Fruit fly (Drosophila melanogaster) whole organism: ENCODE results near the gene CG3386.

ENCODE experiments used
- CG8478 ChIP-seq: fragments of >200 bp; optimal IDR thresholded peaks from 2 replicates; lab custom pipeline; 2018; ENCODE audit warnings: inconsistent platforms
- Dll ChIP-seq: fragments of >200 bp; optimal IDR thresholded peaks from 2 replicates; lab custom pipeline; 2017
- EcR ChIP-seq, 2 experiments: fragments of >200 bp; optimal IDR thresholded peaks; 2 replicates each; lab custom pipeline; 2017; ENCODE audit warnings: missing biosample characterization in 2 of 2, missing genetic modification characterization in 2 of 2, missing genetic modification reagents in 2 of 2
- pan ChIP-seq: fragments of >200 bp; optimal IDR thresholded peaks from 2 replicates; lab custom pipeline; 2017
- psq ChIP-seq: fragments of >200 bp; optimal IDR thresholded peaks from 2 replicates; lab custom pipeline; 2017
- usp ChIP-seq: fragments of >200 bp; optimal IDR thresholded peaks from 2 replicates; lab custom pipeline; 2017; ENCODE audit warnings: missing biosample characterization, missing genetic modification characterization, mixed read lengths

CG3386 gene

DNA sequence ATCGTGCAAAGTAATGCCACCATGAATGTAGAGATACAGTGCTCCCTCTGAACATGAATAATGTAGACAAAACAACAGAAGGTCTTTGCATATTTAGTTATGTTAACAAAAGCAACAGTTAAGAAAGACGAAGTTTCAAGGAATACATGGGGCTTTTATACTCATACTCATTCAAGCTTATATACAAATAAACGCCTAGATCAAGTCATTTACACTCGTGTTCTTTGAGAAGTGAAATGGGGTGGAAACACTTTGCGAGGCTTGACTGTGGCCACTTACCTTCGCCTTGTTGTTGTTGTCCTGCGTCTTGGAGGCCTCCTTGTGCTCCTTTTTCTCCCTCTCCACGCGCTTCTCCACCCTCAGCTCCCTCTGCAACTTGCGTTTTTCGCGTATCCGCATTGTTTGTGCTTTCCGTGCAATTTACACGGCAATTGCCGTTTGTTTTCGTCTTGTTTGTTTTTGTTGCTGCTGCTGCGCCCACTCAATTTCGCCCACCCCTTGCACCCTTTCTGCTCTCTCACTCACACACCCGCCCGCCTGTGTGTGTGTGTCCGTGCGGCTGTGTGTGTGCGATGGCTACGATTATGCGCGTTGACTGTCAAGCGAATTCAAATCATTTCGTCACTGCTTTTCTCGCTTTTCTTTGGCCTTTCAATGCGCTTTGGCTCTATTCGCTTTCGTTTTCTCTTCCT lies 2.6 kb upstream of the CG3386 start:
- TF ChIP-seq psq (lab: Kevin White, UChicago) (no peak), EcR (GFP tag; optimal IDR thresholded peaks at IDR 0.05; lab: Kevin White, UChicago) (no peak), Dll (lab: Kevin White, UChicago) (no peak), pan (no peak), usp (no peak), CG8478 (lab: Kevin White, UChicago) (no peak)

DNA sequence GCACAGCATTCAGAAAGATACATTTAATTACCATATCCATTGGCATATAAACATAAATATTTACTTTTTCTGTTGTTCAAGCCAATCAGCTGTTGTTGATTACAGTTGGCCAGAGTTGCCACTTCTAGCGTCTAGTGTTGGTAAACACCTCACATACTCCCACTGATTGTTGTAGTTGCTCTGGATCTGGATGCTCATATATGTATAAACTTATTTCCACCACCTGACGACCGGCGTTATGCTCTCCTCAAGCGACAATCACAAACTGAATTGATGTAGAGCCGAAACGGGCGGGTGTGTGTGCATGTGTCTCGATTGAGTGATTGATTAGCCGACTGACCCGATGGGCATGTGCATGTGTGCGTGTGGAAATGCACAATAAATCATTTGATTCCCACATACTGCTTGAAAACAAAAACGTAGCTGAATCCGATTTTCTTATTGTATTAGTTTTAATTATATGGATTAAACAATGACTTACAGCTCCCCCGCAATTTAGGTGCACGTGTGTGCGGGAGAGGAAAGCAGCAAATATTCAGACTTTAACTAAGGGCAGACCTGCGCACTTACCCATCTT lies 389 bp downstream of the CG3386 start:
- TF ChIP-seq usp (no peak), CG8478 (lab: Kevin White, UChicago) (no peak), psq (lab: Kevin White, UChicago) (no peak), Dll (lab: Kevin White, UChicago) (no peak), pan (no peak), EcR (GFP tag; optimal IDR thresholded peaks at IDR 0.05; lab: Kevin White, UChicago) (no peak)

DNA sequence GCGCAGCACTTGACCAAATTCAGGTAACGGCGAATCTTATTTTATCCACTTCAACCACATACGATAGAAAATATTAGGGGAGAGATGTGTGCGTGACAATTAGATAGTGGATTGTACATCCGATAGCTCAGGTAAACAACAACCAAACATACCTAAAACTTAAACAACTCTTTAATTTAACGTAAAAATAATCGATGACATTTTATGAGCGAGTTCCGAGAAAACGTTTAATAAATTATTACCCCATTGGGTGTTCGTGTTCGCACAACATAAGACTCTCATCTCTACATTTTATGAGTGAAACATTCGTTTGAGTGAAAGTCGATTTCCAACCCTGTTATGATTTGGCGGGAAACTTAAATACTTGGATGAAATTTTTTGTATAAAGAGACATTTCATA lies 2.0 kb downstream of the CG3386 start, which contains the start of gene CG17129:
Gene CG17129, minus strand, starts transcription at position 69 of the 400 bp plus-strand sequence.
- no peak for TF ChIP-seq pan
- TF ChIP-seq psq (lab: Kevin White, UChicago): no peak
- no peak for TF ChIP-seq EcR (GFP tag; optimal IDR thresholded peaks at IDR 0.05; lab: Kevin White, UChicago)
- no peak for TF ChIP-seq CG8478 (lab: Kevin White, UChicago)
- TF ChIP-seq Dll (lab: Kevin White, UChicago): no peak
- TF ChIP-seq usp: no peak

DNA sequence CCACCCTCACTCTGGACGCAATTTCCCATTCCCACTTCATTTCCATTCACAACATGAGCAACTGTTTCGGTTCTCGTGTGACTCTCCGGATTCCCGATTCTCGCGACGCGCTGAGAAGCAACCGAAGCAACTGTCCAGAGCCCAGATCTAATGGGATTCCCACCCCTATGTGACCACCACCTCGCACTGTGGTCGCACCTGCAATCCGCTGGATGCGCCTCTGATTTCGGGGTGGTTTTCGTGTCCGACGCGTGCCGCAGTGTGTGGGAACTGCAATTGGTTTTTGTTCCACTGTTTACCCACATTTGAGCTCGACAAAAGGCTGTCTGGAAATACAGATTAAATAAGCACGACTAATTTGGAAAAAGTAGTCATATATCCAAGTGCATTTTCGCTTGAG lies 6.4 kb downstream of the CG3386 start:
- TF ChIP-seq psq (lab: Kevin White, UChicago) (no peak), CG8478 (lab: Kevin White, UChicago) (no peak), Dll (lab: Kevin White, UChicago) (no peak), pan (no peak), EcR (GFP tag; optimal IDR thresholded peaks at IDR 0.05; lab: Kevin White, UChicago) (no peak), usp (no peak)

DNA sequence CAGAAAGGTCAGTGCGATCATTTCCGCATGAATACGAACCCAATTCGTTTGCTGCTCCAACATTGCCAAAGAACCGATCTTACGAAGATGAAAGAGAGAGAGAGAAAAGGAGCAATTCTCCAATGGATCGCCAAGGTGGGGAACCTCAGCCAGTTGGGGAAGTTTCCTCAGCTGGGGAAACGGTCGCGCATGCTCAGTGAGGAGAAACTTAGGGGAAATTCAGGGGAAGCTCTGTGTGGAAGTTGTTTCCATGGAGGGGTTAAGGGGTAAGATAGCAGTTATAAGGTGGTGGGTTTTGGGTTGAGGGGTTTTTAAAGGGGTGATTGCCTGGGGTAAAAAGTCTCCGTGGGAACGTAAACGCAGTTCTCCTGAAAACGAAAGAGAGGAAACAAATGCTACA lies 8.9 kb downstream of the CG3386 start:
- TF ChIP-seq EcR (GFP tag; optimal IDR thresholded peaks at IDR 0.05; lab: Kevin White, UChicago) (no peak), pan (no peak), Dll (lab: Kevin White, UChicago) (no peak), CG8478 (lab: Kevin White, UChicago) (no peak), psq (lab: Kevin White, UChicago) (no peak), usp (no peak)

DNA sequence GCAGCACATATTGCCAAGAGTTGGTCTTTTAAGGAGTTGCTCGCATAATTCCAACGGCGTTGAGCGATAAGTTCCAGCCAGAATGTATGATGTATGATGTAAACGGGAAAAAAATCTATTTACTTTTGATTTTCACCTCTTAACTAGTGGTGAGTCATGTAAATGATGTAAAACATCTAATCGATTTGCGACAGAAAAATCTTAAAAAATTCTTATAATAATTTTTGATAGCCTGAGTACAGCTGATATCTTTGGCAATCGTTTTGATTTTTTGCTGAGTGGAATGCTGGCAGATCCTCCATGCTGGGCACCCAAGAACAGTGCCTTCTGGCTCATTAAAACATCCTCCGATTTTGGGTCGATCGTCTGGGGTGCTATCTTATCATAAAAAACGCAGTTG lies 15.7 kb downstream of the CG3386 start:
- TF ChIP-seq psq (lab: Kevin White, UChicago) (no peak), pan (no peak), EcR (GFP tag; optimal IDR thresholded peaks at IDR 0.05; lab: Kevin White, UChicago) (no peak), usp (no peak), CG8478 (lab: Kevin White, UChicago) (no peak), Dll (lab: Kevin White, UChicago) (no peak)

DNA sequence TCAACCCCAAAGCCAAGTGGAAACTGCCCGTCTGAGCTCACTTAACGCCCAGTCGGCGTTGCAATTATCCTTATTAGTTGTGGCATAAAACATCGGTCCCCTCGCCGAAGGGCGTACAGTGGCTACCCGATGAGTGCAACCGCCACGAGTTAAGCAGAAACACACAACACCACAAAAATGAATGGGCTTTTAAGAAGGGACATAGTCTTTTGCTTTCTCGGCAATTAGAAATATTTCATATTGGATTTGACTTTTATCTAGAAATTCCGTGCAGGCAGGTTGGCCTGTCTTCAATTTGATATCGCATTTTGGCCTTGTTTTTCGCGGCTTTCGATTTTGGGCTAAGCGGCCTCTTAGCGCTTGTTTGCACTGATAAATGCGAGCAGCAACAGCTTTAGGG lies 18.4 kb downstream of the CG3386 start:
- TF ChIP-seq CG8478 (lab: Kevin White, UChicago): no peak
- TF ChIP-seq usp: no peak
- TF ChIP-seq Dll (lab: Kevin White, UChicago): no peak
- TF ChIP-seq pan: no peak
- TF ChIP-seq psq (lab: Kevin White, UChicago): no peak
- no peak for TF ChIP-seq EcR (GFP tag; optimal IDR thresholded peaks at IDR 0.05; lab: Kevin White, UChicago)

DNA sequence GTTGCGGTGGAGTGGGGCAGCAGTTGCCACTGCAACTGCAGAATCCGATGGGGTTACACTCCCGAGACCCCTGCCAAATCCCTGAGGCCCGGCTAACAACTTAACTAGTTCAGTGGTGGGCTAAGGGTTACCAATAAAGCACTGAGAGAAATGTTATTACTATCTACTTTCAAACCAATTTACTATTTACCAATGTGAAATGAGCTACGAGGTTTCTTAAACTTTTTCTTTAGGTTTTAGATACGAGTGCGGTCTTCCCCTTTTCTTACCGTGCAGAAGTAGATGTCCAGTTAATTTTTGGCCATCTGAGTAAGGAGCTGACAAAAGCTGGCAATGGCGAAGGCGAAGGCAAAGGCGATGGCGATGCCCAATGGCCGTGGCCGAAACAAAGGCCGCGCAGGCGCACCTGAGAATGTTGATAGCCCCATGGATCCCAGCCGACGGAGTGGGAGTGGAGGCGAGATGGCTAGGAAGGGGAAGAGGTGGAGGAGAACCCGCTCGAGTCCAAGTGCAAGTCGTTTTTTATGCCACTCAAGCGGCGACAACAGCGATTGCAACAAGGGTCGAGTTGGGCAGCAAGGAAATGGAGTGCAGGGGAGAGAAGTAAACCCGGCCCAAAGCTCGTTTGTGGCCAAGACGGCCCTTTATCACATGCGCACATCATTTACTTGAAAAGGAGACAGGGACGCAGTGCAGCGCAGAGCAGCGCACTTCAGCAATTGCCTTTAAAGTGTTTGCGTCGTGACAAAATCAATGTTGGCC lies 21.8 kb downstream of the CG3386 start:
- no peak for TF ChIP-seq psq (lab: Kevin White, UChicago)
- no peak for TF ChIP-seq Dll (lab: Kevin White, UChicago)
- no peak for TF ChIP-seq pan
- TF ChIP-seq CG8478 (lab: Kevin White, UChicago): no peak
- no peak for TF ChIP-seq usp
- no peak for TF ChIP-seq EcR (GFP tag; optimal IDR thresholded peaks at IDR 0.05; lab: Kevin White, UChicago)

DNA sequence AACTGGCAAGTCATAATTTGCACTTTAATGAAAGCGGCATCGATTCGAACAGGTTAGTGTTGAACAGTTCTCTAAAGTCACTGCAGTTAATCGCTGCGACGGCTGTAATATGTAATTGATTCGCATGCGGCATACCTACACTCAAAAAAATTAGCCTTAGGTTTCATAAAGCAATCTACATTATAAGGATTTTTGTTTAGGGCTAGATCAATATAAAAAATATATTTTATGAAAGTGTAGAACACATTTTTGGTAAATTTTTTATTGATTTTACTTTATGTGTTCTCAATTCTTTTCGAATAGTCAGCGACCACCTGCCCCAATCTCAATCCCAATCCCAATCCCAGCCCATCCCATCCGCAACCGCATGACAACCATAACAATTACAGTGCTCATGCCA lies 24.0 kb downstream of the CG3386 start:
- TF ChIP-seq CG8478 (lab: Kevin White, UChicago) (no peak), pan (no peak), psq (lab: Kevin White, UChicago) (no peak), usp (no peak), EcR (GFP tag; optimal IDR thresholded peaks at IDR 0.05; lab: Kevin White, UChicago) (no peak), Dll (lab: Kevin White, UChicago) (no peak)

DNA sequence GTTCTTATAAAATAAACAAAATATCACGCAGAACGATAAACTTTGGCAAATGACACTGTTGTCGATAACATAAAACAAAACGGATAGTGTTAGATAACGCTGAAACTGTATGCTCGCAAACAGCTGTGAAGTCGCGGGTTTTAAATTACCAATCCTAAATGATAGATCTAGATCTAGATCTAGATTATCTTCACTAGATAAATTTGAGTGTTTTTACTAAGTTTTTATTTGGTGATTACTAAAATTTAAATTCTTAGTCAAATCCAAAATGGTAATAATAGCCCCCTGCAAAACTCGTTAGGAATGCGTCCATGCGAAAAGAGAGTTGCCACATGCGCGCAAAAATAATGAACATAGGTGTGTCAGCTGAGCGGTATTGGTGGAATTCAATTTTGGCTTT lies 28.3 kb downstream of the CG3386 start, which contains the start of the genes MED30 and Rev1:
Gene MED30, minus strand, starts transcription at position 71 of the 400 bp plus-strand sequence.
Gene Rev1, plus strand, starts transcription at position 345 of the 400 bp plus-strand sequence.
- no peak for TF ChIP-seq EcR (GFP tag; optimal IDR thresholded peaks at IDR 0.05; lab: Kevin White, UChicago)
- TF ChIP-seq usp: no peak
- no peak for TF ChIP-seq CG8478 (lab: Kevin White, UChicago)
- no peak for TF ChIP-seq psq (lab: Kevin White, UChicago)
- TF ChIP-seq Dll (lab: Kevin White, UChicago): no peak
- TF ChIP-seq pan: no peak

DNA sequence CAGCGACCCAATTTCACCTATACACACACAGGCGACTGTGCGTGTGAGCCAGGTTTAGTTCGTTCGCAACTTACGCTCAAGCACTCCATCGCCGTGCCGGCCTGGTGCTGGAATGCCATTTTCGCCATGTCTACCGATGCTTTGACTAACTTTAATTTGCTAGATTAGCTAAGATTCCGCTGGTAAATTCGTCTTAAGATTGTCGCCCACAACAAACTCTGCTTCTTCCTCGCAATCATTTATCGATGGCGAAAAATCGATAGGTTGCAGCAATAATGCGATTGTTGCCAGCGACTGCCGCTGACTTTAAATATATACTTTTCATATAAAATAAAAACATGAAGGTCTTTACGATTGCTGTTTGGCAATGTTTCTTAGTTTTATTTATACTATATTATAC lies 29.6 kb downstream of the CG3386 start, which contains the start of gene CG3402:
Gene CG3402, minus strand, starts transcription at position 245 of the 400 bp plus-strand sequence.
- TF ChIP-seq Dll (lab: Kevin White, UChicago) (no peak), pan (no peak), EcR (GFP tag; optimal IDR thresholded peaks at IDR 0.05; lab: Kevin White, UChicago) (no peak), CG8478 (lab: Kevin White, UChicago) (no peak), usp (no peak), psq (lab: Kevin White, UChicago) (no peak)
